Fruit fly (Drosophila melanogaster) whole organism, embryonic: ENCODE measurements around the gene CG13995.

Experiments used
- Adf1 ChIP-seq: fragments of 200-800 bp; sonication (Bioruptor generic); IDR thresholded peaks from 2 replicates; pipeline ENCODE4 v1.3.6; 2022; ENCODE audit warnings: missing biosample characterization, missing genetic modification characterization
- Aef1 ChIP-seq: fragments of 200-800 bp; sonication (Bioruptor generic); IDR thresholded peaks from 3 replicates; pipeline ENCODE4 v1.3.6; 2022; ENCODE audit warnings: missing biosample characterization, missing genetic modification characterization
- Atf3 ChIP-seq: fragments of 200-800 bp; sonication (Bioruptor generic); optimal IDR thresholded peaks from 3 replicates; lab custom pipeline; 2016; ENCODE audit warnings: missing biosample characterization, missing genetic modification characterization
- CG10431 ChIP-seq: fragments of 200-800 bp; sonication (Bioruptor generic); optimal IDR thresholded peaks from 3 replicates; lab custom pipeline; 2018; ENCODE audit warnings: missing biosample characterization, mild to moderate bottlenecking, missing genetic modification characterization
- CG11504 ChIP-seq: fragments of 200-800 bp; sonication (Bioruptor generic); optimal IDR thresholded peaks from 3 replicates; lab custom pipeline; 2019; ENCODE audit warnings: missing biosample characterization, mild to moderate bottlenecking, missing genetic modification characterization, moderate library complexity
- CG12071 ChIP-seq: fragments of 200-800 bp; sonication (Bioruptor generic); optimal IDR thresholded peaks from 3 replicates; lab custom pipeline; 2018; ENCODE audit warnings: missing biosample characterization, mild to moderate bottlenecking, missing genetic modification characterization
- CG12299 ChIP-seq: fragments of 200-800 bp; sonication (Bioruptor generic); optimal IDR thresholded peaks from 2 replicates; lab custom pipeline; 2018; ENCODE audit warnings: missing biosample characterization, mild to moderate bottlenecking, missing genetic modification characterization
- CG12769 ChIP-seq: fragments of 200-800 bp; sonication (Bioruptor generic); optimal IDR thresholded peaks from 2 replicates; lab custom pipeline; 2019; ENCODE audit warnings: missing biosample characterization, mild to moderate bottlenecking, missing genetic modification characterization, moderate library complexity
- CG15073 ChIP-seq: fragments of 200-800 bp; sonication (Bioruptor generic); optimal IDR thresholded peaks from 2 replicates; lab custom pipeline; 2016; ENCODE audit warnings: missing biosample characterization, missing genetic modification characterization
- CG1647 ChIP-seq: fragments of 200-800 bp; sonication (Bioruptor generic); optimal IDR thresholded peaks from 3 replicates; lab custom pipeline; 2016; ENCODE audit warnings: missing biosample characterization, missing genetic modification characterization
- CG17186 ChIP-seq: fragments of 200-800 bp; sonication (Bioruptor generic); optimal IDR thresholded peaks from 3 replicates; lab custom pipeline; 2017; ENCODE audit warnings: missing biosample characterization, missing genetic modification reagents, missing genetic modification characterization
- CG3163 ChIP-seq: fragments of 200-800 bp; sonication (Bioruptor generic); optimal IDR thresholded peaks from 3 replicates; lab custom pipeline; 2016; ENCODE audit warnings: missing biosample characterization, missing genetic modification characterization
- CG4282 ChIP-seq: fragments of 200-800 bp; sonication (Bioruptor generic); optimal IDR thresholded peaks from 2 replicates; lab custom pipeline; 2016; ENCODE audit warnings: missing biosample characterization, missing genetic modification characterization
- CG4360 ChIP-seq: fragments of 200-800 bp; sonication (Bioruptor generic); IDR thresholded peaks from 2 replicates; pipeline ENCODE4 v1.3.6; 2022; ENCODE audit warnings: missing biosample characterization, missing genetic modification characterization
- CG6272 ChIP-seq: fragments of 200-800 bp; sonication (Bioruptor generic); IDR thresholded peaks from 2 replicates; pipeline ENCODE4 v1.3.6; 2022; ENCODE audit warnings: missing biosample characterization, missing genetic modification characterization
- CG6791 ChIP-seq: fragments of 200-800 bp; sonication (Bioruptor generic); IDR thresholded peaks from 3 replicates; pipeline ENCODE4 v1.3.6; 2022; ENCODE audit warnings: missing biosample characterization, missing genetic modification characterization; ENCODE audit not compliant: partially characterized antibody
- CG6854 ChIP-seq: fragments of 200-800 bp; sonication (Bioruptor generic); optimal IDR thresholded peaks from 3 replicates; lab custom pipeline; 2017; ENCODE audit warnings: missing biosample characterization, mild to moderate bottlenecking, missing genetic modification characterization
- CG7372 ChIP-seq: fragments of 200-800 bp; sonication (Bioruptor generic); IDR thresholded peaks from 2 replicates; pipeline ENCODE4 v1.3.6; 2022; ENCODE audit warnings: missing biosample characterization, missing genetic modification characterization
- CG9727 ChIP-seq: fragments of 200-800 bp; sonication (Bioruptor generic); optimal IDR thresholded peaks from 3 replicates; lab custom pipeline; 2017; ENCODE audit warnings: missing biosample characterization, mild to moderate bottlenecking, missing genetic modification characterization
- CTCF ChIP-seq: fragments of 200-800 bp; sonication (Bioruptor generic); optimal IDR thresholded peaks from 2 replicates; lab custom pipeline; 2017; ENCODE audit warnings: missing biosample characterization, mild to moderate bottlenecking, missing genetic modification characterization, moderate library complexity
- Dip3 ChIP-seq: fragments of 200-800 bp; sonication (Bioruptor generic); optimal IDR thresholded peaks from 3 replicates; lab custom pipeline; 2016; ENCODE audit warnings: missing biosample characterization, missing genetic modification characterization
- E2f2 ChIP-seq: fragments of 200-800 bp; sonication (Bioruptor generic); IDR thresholded peaks from 2 replicates; pipeline ENCODE4 v1.3.6; 2022; ENCODE audit warnings: missing biosample characterization, missing genetic modification characterization
- ERR ChIP-seq: fragments of 200-800 bp; sonication (Bioruptor generic); optimal IDR thresholded peaks from 2 replicates; lab custom pipeline; 2016; ENCODE audit warnings: missing biosample characterization, missing genetic modification characterization
- MBD-R2 ChIP-seq: fragments of 200-800 bp; sonication (Bioruptor generic); IDR thresholded peaks from 2 replicates; pipeline ENCODE4 v1.3.6; 2022; ENCODE audit warnings: missing biosample characterization, missing genetic modification characterization
- Max ChIP-seq: fragments of 200-800 bp; sonication (Bioruptor generic); optimal IDR thresholded peaks from 2 replicates; lab custom pipeline; 2016; ENCODE audit warnings: missing biosample characterization, mild to moderate bottlenecking, missing genetic modification characterization
- Ptx1 ChIP-seq: fragments of 200-800 bp; sonication (Bioruptor generic); IDR thresholded peaks from 2 replicates; pipeline ENCODE4 v1.3.6; 2022; ENCODE audit warnings: missing biosample characterization, missing genetic modification characterization
- Sry-β ChIP-seq: fragments of 200-800 bp; sonication (Bioruptor generic); optimal IDR thresholded peaks from 2 replicates; lab custom pipeline; 2018; ENCODE audit warnings: missing biosample characterization, mild to moderate bottlenecking, missing genetic modification characterization, moderate library complexity
- Taf1 ChIP-seq: fragments of 200-800 bp; sonication (Bioruptor generic); IDR thresholded peaks from 2 replicates; pipeline ENCODE4 v1.3.6; 2022; ENCODE audit warnings: missing biosample characterization, missing genetic modification characterization
- amos ChIP-seq: fragments of 200-800 bp; sonication (Bioruptor generic); IDR thresholded peaks from 2 replicates; pipeline ENCODE4 v1.3.6; 2022; ENCODE audit warnings: missing biosample characterization, missing genetic modification characterization; ENCODE audit not compliant: partially characterized antibody
- aop ChIP-seq: fragments of 200-800 bp; sonication (Bioruptor generic); IDR thresholded peaks from 2 replicates; pipeline ENCODE4 v1.3.6; 2022; ENCODE audit warnings: missing biosample characterization, missing genetic modification characterization
- ash1 ChIP-seq: fragments of 200-800 bp; sonication (Bioruptor generic); optimal IDR thresholded peaks from 2 replicates; lab custom pipeline; 2018; ENCODE audit warnings: missing biosample characterization, mild to moderate bottlenecking, missing genetic modification characterization
- ato ChIP-seq: fragments of 200-800 bp; sonication (Bioruptor generic); IDR thresholded peaks from 2 replicates; pipeline ENCODE4 v1.3.6; 2022; ENCODE audit warnings: missing biosample characterization, missing genetic modification characterization; ENCODE audit not compliant: partially characterized antibody
- chinmo ChIP-seq: fragments of 200-800 bp; sonication (Bioruptor generic); IDR thresholded peaks from 4 replicates; pipeline ENCODE4 v1.3.6; 2022; ENCODE audit warnings: missing biosample characterization, missing genetic modification characterization; ENCODE audit not compliant: partially characterized antibody
- crp ChIP-seq, 2 experiments: fragments of 200-800 bp; sonication (Bioruptor generic); optimal IDR thresholded peaks; 2 replicates in 1 of 2; 3 replicates in 1 of 2; lab custom pipeline; 2017; ENCODE audit warnings: missing biosample characterization in 2 of 2, missing genetic modification characterization in 2 of 2, mild to moderate bottlenecking in 1 of 2, moderate library complexity in 1 of 2
- eve ChIP-seq, 2 experiments: fragments of >200 bp; optimal IDR thresholded peaks; 2 replicates each; lab custom pipeline; 2017; ENCODE audit warnings: missing biosample characterization in 2 of 2, missing genetic modification characterization in 2 of 2
- fd3F ChIP-seq: fragments of 200-800 bp; sonication (Bioruptor generic); optimal IDR thresholded peaks from 2 replicates; lab custom pipeline; 2018; ENCODE audit warnings: missing biosample characterization, mild to moderate bottlenecking, missing genetic modification characterization, moderate library complexity
- grn ChIP-seq: fragments of 200-800 bp; sonication (Bioruptor generic); optimal IDR thresholded peaks from 3 replicates; lab custom pipeline; 2017; ENCODE audit warnings: missing biosample characterization, missing genetic modification characterization
- inv ChIP-seq: fragments of 200-800 bp; sonication (Bioruptor generic); IDR thresholded peaks from 2 replicates; pipeline ENCODE4 v1.3.6; 2022; ENCODE audit warnings: missing biosample characterization, missing genetic modification characterization; ENCODE audit not compliant: partially characterized antibody
- lov ChIP-seq, 2 experiments: fragments of 200-800 bp in 1 of 2; fragments of >200 bp in 1 of 2; sonication (Bioruptor generic) in 1 of 2; IDR thresholded peaks in 1 of 2; optimal IDR thresholded peaks in 1 of 2; 2 replicates in 1 of 2; 3 replicates in 1 of 2; pipeline versions ENCODE4 v1.3.6 to Lab custom; 2017 to 2022; ENCODE audit warnings: missing biosample characterization in 1 of 2, missing genetic modification characterization in 1 of 2
- nerfin-2 ChIP-seq: fragments of 200-800 bp; sonication (Bioruptor generic); IDR thresholded peaks from 2 replicates; pipeline ENCODE4 v1.3.6; 2022; ENCODE audit warnings: missing biosample characterization, missing genetic modification characterization; ENCODE audit not compliant: partially characterized antibody
- org-1 ChIP-seq: fragments of 200-800 bp; sonication (Bioruptor generic); optimal IDR thresholded peaks from 2 replicates; lab custom pipeline; 2017; ENCODE audit warnings: missing biosample characterization, missing genetic modification characterization
- pros ChIP-seq: fragments of 200-800 bp; sonication (Bioruptor generic); optimal IDR thresholded peaks from 3 replicates; lab custom pipeline; 2019; ENCODE audit warnings: missing biosample characterization, mild to moderate bottlenecking, missing genetic modification characterization, moderate library complexity
- sc ChIP-seq, 3 experiments: fragments of >200 bp in 2 of 3; fragments of 200-800 bp in 1 of 3; sonication (Bioruptor generic) in 1 of 3; optimal IDR thresholded peaks; 2 replicates in 2 of 3; 3 replicates in 1 of 3; lab custom pipeline; 2017; ENCODE audit warnings: mild to moderate bottlenecking in 1 of 3, missing biosample characterization in 1 of 3, missing genetic modification characterization in 1 of 3, missing genetic modification reagents in 1 of 3
- slou ChIP-seq: fragments of 200-800 bp; sonication (Bioruptor generic); optimal IDR thresholded peaks from 3 replicates; lab custom pipeline; 2016; ENCODE audit warnings: missing biosample characterization, missing genetic modification characterization

The CG13995 gene

DNA sequence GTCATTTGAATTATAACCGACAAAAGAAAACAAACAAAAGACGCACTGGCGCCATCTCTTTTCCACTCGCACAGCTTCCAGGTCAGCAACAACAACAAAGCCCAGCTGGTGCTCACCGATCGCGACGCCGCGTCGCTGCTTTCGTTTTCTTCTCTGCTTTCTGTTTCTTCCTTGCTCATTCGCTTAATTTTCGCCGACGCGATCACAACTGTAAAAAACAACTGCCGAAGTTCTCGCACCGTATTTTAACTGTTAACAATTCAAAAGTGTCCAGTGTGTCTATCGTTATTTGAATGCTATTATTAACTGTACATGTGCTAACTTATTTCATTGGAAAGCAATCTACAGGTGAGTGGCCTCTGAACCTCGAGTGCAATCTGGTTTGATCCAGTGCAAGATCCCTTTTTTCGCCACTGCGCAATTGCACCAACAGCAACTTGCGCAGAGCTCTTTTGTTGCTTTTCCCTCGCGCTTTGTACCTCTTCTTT is 46.1 kb downstream of the CG13995 start, which contains the start of gene stai (continued):
- TF ChIP-seq CG7372 (GFP tag; lab: Robert Waterston, UW): no peak
- no peak for TF ChIP-seq Max (GFP tag; lab: Kevin White, UChicago)
- no peak for TF ChIP-seq CG3163 (GFP tag; lab: Kevin White, UChicago)
- TF ChIP-seq CG6791 (GFP tag; lab: Robert Waterston, UW): no peak
- TF ChIP-seq amos (GFP tag; lab: Robert Waterston, UW): no peak
- no peak for TF ChIP-seq Dip3 (GFP tag; lab: Kevin White, UChicago)
- TF ChIP-seq CG15073 (GFP tag; lab: Kevin White, UChicago): no peak
- no peak for TF ChIP-seq CTCF (GFP tag; lab: Kevin White, UChicago)
- TF ChIP-seq CG4282 (GFP tag; lab: Kevin White, UChicago): no peak
- TF ChIP-seq crp (GFP tag; optimal IDR thresholded peaks at IDR 0.05; lab: Kevin White, UChicago): peak in 1 of 2 experiments; percentile 47
- TF ChIP-seq ERR (GFP tag; lab: Kevin White, UChicago): no peak
- no peak for TF ChIP-seq CG11504
- TF ChIP-seq ato (GFP tag; lab: Robert Waterston, UW): no peak
- 0 out of 4 replicates have a peak, but pooled peaks have one; percentile 24 for TF ChIP-seq chinmo (GFP tag; lab: Robert Waterston, UW)
- peak; percentile 34; the same call in 1 of the 2 replicates for TF ChIP-seq E2f2 (GFP tag; lab: Robert Waterston, UW)
- no peak for TF ChIP-seq CG12299 (tag; lab: Kevin White, UChicago)
- no peak for TF ChIP-seq Sry-β
- no peak for TF ChIP-seq Atf3 (GFP tag; lab: Kevin White, UChicago)
- no peak for TF ChIP-seq fd3F (GFP tag; lab: Kevin White, UChicago)
- no peak for TF ChIP-seq inv (GFP tag; lab: Robert Waterston, UW)
- no peak for TF ChIP-seq aop (GFP tag; lab: Robert Waterston, UW)
- TF ChIP-seq ash1: no peak
- 0 out of 3 replicates have a peak, but pooled peaks have one; percentile 13 for TF ChIP-seq Aef1 (GFP tag; lab: Robert Waterston, UW)
- peak; percentile 83 for TF ChIP-seq Adf1 (GFP tag; lab: Robert Waterston, UW)
- TF ChIP-seq CG6854 (GFP tag; lab: Kevin White, UChicago): no peak
- TF ChIP-seq CG1647 (GFP tag; lab: Kevin White, UChicago): no peak
- no peak for TF ChIP-seq slou (GFP tag; lab: Kevin White, UChicago)
- TF ChIP-seq org-1 (GFP tag; lab: Kevin White, UChicago): no peak
- no peak for TF ChIP-seq Ptx1 (GFP tag; lab: Robert Waterston, UW)
- TF ChIP-seq lov (optimal IDR thresholded peaks at IDR 0.05; lab: Kevin White, UChicago): no peak
- TF ChIP-seq lov (GFP tag; IDR thresholded peaks at IDR 0.05; lab: Robert Waterston, UW): no peak
- no peak for TF ChIP-seq CG12071 (GFP tag; lab: Kevin White, UChicago)
- TF ChIP-seq CG10431 (GFP tag; lab: Kevin White, UChicago): no peak
- 0 out of 2 replicates have a peak, but pooled peaks have one; percentile 12 for TF ChIP-seq MBD-R2 (GFP tag; lab: Robert Waterston, UW)
- no peak for TF ChIP-seq eve (GFP tag; optimal IDR thresholded peaks at IDR 0.05; lab: Kevin White, UChicago)
- no peak for TF ChIP-seq sc (optimal IDR thresholded peaks at IDR 0.05; lab: Kevin White, UChicago)
- no peak for TF ChIP-seq sc (GFP tag; optimal IDR thresholded peaks at IDR 0.05; lab: Kevin White, UChicago)
- TF ChIP-seq CG4360 (GFP tag; lab: Robert Waterston, UW): peak; percentile 86
- TF ChIP-seq CG6272 (GFP tag; lab: Robert Waterston, UW): no peak
- TF ChIP-seq CG9727: no peak
- TF ChIP-seq Taf1 (GFP tag; lab: Robert Waterston, UW): no peak
- no peak for TF ChIP-seq CG17186 (GFP tag; lab: Kevin White, UChicago)
- TF ChIP-seq nerfin-2: no peak
- no peak for TF ChIP-seq pros (GFP tag; lab: Kevin White, UChicago)
- no peak for TF ChIP-seq grn (GFP tag; lab: Kevin White, UChicago)
- no peak for TF ChIP-seq CG12769
